Worm (Caenorhabditis elegans): Measurements from ENCODE around the gene rib-1.
A peak's percentile ranks its signal among the peaks of the same experiment; 100 is the strongest.

The rib-1 gene

ce11 chrIV:11604909-11605308 is 26.3 kb downstream of the rib-1 start, which contains the start of the genes ragc-1 and Y24F12A.1:
Gene ragc-1, minus strand, starts transcription at chrIV:11604933.
Gene Y24F12A.1, plus strand, starts transcription at chrIV:11605254.
- no peak for TF ChIP-seq him-1 (tag; optimal IDR thresholded peaks at IDR 0.05)
- peak; percentile 89 for TF ChIP-seq W03F9.2 (tag; optimal IDR thresholded peaks at IDR 0.05)
- no peak for TF ChIP-seq dao-5 (tag; optimal IDR thresholded peaks at IDR 0.05)

- no peak for TF ChIP-seq dao-5 (tag; optimal IDR thresholded peaks at IDR 0.05)
- TF ChIP-seq him-1 (tag; optimal IDR thresholded peaks at IDR 0.05), result no peak
- no peak for TF ChIP-seq W03F9.2 (tag; optimal IDR thresholded peaks at IDR 0.05)
Measured at ce11 chrIV:11620909-11621308, 42.3 kb downstream of the rib-1 start, which contains the start of gene dsl-5. Gene dsl-5, minus strand, starts transcription at chrIV:11621009.

ce11 chrIV:11622336-11622735 is 43.7 kb downstream of the rib-1 start:
- TF ChIP-seq him-1 (tag; optimal IDR thresholded peaks at IDR 0.05) (no peak), W03F9.2 (tag; optimal IDR thresholded peaks at IDR 0.05) (no peak), dao-5 (tag; optimal IDR thresholded peaks at IDR 0.05) (no peak)

- TF ChIP-seq W03F9.2 (tag; optimal IDR thresholded peaks at IDR 0.05) (no peak), him-1 (tag; optimal IDR thresholded peaks at IDR 0.05) (no peak), dao-5 (tag; optimal IDR thresholded peaks at IDR 0.05) (no peak)
Measured at ce11 chrIV:11623060-11623459, 44.5 kb downstream of the rib-1 start, which contains the start of gene lys-4. Gene lys-4, minus strand, starts transcription at chrIV:11623174.

DNA sequence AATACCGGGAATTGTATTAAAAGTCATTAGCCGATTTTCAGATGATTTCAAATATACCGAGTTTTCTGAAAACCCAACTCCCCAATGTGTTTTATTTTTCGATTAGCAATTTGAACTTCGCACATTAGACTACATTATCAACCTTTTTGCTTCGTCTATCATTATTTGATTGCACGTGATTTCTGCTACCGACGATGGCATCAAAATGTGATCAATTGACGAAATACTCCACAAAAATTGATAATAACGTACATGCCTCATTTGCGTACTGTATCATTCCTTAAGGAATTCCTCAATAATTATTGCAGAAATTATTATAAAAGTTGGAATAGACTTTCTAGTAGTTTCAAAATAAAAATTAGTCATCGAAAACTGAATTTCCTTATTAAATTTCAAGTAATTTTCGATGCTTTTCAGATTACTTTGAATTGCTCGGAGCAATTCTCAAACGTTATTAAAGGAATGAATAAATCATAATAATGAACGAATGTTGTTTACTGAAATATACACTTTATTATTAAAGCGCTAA is 45.2 kb downstream of the rib-1 start:
- TF ChIP-seq W03F9.2 (tag; optimal IDR thresholded peaks at IDR 0.05), result no peak
- TF ChIP-seq him-1 (tag; optimal IDR thresholded peaks at IDR 0.05), result no peak
- no peak for TF ChIP-seq dao-5 (tag; optimal IDR thresholded peaks at IDR 0.05)

DNA sequence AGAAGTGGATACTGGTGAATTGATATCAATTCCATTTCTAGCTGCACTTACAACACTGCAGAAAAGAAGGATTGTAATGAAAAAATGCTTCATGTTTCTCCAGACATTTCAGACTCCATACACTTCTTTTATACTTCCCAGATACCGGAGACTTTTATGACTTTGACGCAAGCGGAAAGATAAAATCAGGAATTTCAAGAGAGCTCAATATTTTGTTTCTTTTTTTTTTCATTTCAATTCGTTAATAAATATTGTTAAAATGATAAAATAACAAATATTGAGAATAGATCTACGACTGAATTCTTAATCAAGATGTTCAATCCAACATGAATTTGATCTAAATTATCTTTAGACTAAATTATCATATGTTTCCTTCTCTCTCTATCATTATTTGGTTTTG is 46.9 kb downstream of the rib-1 start, which contains the start of gene lys-5:
TSS of gene lys-5 (minus strand) at position 101 of the 400 bp plus-strand sequence.
- TF ChIP-seq dao-5 (tag; optimal IDR thresholded peaks at IDR 0.05) (no peak), him-1 (tag; optimal IDR thresholded peaks at IDR 0.05) (no peak), W03F9.2 (tag; optimal IDR thresholded peaks at IDR 0.05) (no peak)

DNA sequence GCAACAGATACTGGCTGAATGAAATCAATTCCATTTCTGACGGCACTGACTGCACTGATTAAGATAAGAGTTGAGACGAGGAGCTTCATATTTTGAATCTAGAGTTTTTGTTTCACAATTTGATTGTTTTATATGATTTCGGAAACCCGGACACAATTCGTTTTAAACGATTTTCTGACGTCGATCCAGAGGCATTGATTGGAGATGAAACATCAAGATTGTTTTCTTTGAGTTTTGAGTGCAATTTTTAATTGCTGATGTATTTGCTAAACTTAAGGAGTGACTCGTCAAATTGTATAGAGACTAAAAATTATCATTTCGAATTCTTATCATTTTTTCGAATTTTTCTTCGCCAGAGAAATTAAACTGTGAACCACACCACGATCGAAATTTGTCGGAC is 49.3 kb downstream of the rib-1 start, which contains the start of gene lys-6:
TSS of gene lys-6 (minus strand) at position 101 of the 400 bp plus-strand sequence.
- no peak for TF ChIP-seq him-1 (tag; optimal IDR thresholded peaks at IDR 0.05)
- no peak for TF ChIP-seq dao-5 (tag; optimal IDR thresholded peaks at IDR 0.05)
- no peak for TF ChIP-seq W03F9.2 (tag; optimal IDR thresholded peaks at IDR 0.05)

DNA sequence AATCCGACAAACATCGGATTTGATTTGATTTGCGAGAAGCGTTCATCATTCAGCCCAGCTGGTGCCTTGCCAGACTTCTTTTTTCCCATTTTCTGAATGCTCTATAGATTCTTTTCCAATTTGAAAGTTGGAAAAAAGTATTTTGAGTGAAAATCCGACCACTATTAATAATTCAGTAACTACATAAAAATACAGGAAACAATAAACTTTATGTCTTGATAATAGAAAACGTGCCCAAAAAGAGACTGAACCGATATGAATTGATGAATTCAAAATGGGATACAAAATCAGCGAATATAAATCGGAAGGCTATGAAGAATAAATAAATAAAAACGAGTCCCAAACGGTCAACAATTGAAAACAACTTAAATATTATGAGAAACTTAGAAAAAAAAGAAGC is 53.2 kb downstream of the rib-1 start, which contains the start of gene F58B3.4:
TSS of gene F58B3.4 (minus strand) at position 101 of the 400 bp plus-strand sequence.
- no peak for TF ChIP-seq him-1 (tag; optimal IDR thresholded peaks at IDR 0.05)
- TF ChIP-seq W03F9.2 (tag; optimal IDR thresholded peaks at IDR 0.05), result no peak
- TF ChIP-seq dao-5 (tag; optimal IDR thresholded peaks at IDR 0.05), result no peak

Data from whole organism, L4/young adult.